Worm (Caenorhabditis elegans): ENCODE data around the gene T28B11.1.
A peak's percentile ranks its signal among the peaks of the same experiment; 100 is the strongest.

T28B11.1 gene

ce11 chrV:10718037-10718436 lies 14.2 kb downstream of the T28B11.1 start:
- TF ChIP-seq crh-2 (tag; optimal IDR thresholded peaks at IDR 0.05) (no peak), nhr-129 (tag; optimal IDR thresholded peaks at IDR 0.05) (no peak), sma-9 (GFP tag; optimal IDR thresholded peaks at IDR 0.05) (no peak), sma-9 (tag; optimal IDR thresholded peaks at IDR 0.05) (no peak), sma-3 (GFP tag; optimal IDR thresholded peaks at IDR 0.05) (no peak), mdl-1 (tag; optimal IDR thresholded peaks at IDR 0.05) (no peak), nhr-11 (tag; optimal IDR thresholded peaks at IDR 0.05) (no peak), lin-11 (tag; optimal IDR thresholded peaks at IDR 0.05) (no peak), ceh-16 (tag; optimal IDR thresholded peaks at IDR 0.05) (no peak), mbf-1 (tag; optimal IDR thresholded peaks at IDR 0.05) (no peak), zag-1 (tag; optimal IDR thresholded peaks at IDR 0.05) (no peak), ztf-4 (tag; optimal IDR thresholded peaks at IDR 0.05) (no peak), peb-1 (tag; optimal IDR thresholded peaks at IDR 0.05) (no peak), C34F6.9 (tag; optimal IDR thresholded peaks at IDR 0.05) (no peak)

- TF ChIP-seq nhr-12 (tag; optimal IDR thresholded peaks at IDR 0.05) (no peak), ztf-4 (tag; optimal IDR thresholded peaks at IDR 0.05) (no peak), mab-5 (tag; optimal IDR thresholded peaks at IDR 0.05) (no peak), ceh-82 (tag; optimal IDR thresholded peaks at IDR 0.05) (no peak), ZK546.5 (tag; optimal IDR thresholded peaks at IDR 0.05) (no peak), elt-3 (tag; optimal IDR thresholded peaks at IDR 0.05) (no peak), aly-2 (tag; optimal IDR thresholded peaks at IDR 0.05) (no peak), fos-1 (tag; optimal IDR thresholded peaks at IDR 0.05) (peak; percentile 53), egl-27 (tag; optimal IDR thresholded peaks at IDR 0.05) (peak; percentile 33), unc-62 (GFP tag; optimal IDR thresholded peaks at IDR 0.05) (no peak), elt-1 (tag; optimal IDR thresholded peaks at IDR 0.05) (no peak), nhr-237 (tag; optimal IDR thresholded peaks at IDR 0.05) (no peak), sem-4 (tag; optimal IDR thresholded peaks at IDR 0.05) (peak; percentile 44), alr-1 (tag; optimal IDR thresholded peaks at IDR 0.05) (no peak), F13H6.1 (tag; optimal IDR thresholded peaks at IDR 0.05) (peak; percentile 37), lin-11 (tag; optimal IDR thresholded peaks at IDR 0.05) (no peak), ceh-16 (tag; optimal IDR thresholded peaks at IDR 0.05) (peak; percentile 97), C34F6.9 (tag; optimal IDR thresholded peaks at IDR 0.05) (peak; percentile 55), ztf-1 (GFP tag; conservative IDR thresholded peaks at IDR 0.05) (no peak), gmeb-1 (tag; optimal IDR thresholded peaks at IDR 0.05) (peak; percentile 29), peb-1 (tag; optimal IDR thresholded peaks at IDR 0.05) (peak; percentile 51), unc-39 (tag; optimal IDR thresholded peaks at IDR 0.05) (no peak), crh-2 (tag; optimal IDR thresholded peaks at IDR 0.05) (peak; percentile 38), lin-13 (GFP tag; optimal IDR thresholded peaks at IDR 0.05) (no peak), R02D3.7 (tag; optimal IDR thresholded peaks at IDR 0.05) (no peak), nhr-6 (tag; optimal IDR thresholded peaks at IDR 0.05) (peak; percentile 1), zag-1 (tag; optimal IDR thresholded peaks at IDR 0.05) (no peak), mbf-1 (tag; optimal IDR thresholded peaks at IDR 0.05) (no peak), ztf-11 (tag; optimal IDR thresholded peaks at IDR 0.05) (no peak), dmd-4 (tag; optimal IDR thresholded peaks at IDR 0.05) (no peak), mdl-1 (tag; optimal IDR thresholded peaks at IDR 0.05) (peak; percentile 75 to 77), blmp-1 (tag; optimal IDR thresholded peaks at IDR 0.05; ENCODE audit: insufficient read depth) (peak; percentile 95), nhr-10 (tag; optimal IDR thresholded peaks at IDR 0.05) (no peak), nhr-21 (tag; optimal IDR thresholded peaks at IDR 0.05) (peak; percentile 96), nhr-25 (tag; optimal IDR thresholded peaks at IDR 0.05) (peak; percentile 97), nhr-23 (tag; optimal IDR thresholded peaks at IDR 0.05) (no peak), sma-9 (GFP tag; optimal IDR thresholded peaks at IDR 0.05) (peak; percentile 97), sma-9 (tag; optimal IDR thresholded peaks at IDR 0.05) (peak; percentile 28), lin-39 (tag; optimal IDR thresholded peaks at IDR 0.05) (no peak), nhr-129 (tag; optimal IDR thresholded peaks at IDR 0.05) (peak; percentile 35), unc-55 (GFP tag; optimal IDR thresholded peaks at IDR 0.05) (no peak), sma-3 (GFP tag; optimal IDR thresholded peaks at IDR 0.05) (peak; percentile 92), ama-1 (optimal IDR thresholded peaks at IDR 0.05) (no peak), skn-1 (tag; optimal IDR thresholded peaks at IDR 0.05) (no peak), nhr-77 (tag; optimal IDR thresholded peaks at IDR 0.05) (no peak), lsy-2 (tag; optimal IDR thresholded peaks at IDR 0.05) (no peak), nhr-11 (tag; optimal IDR thresholded peaks at IDR 0.05) (no peak), snpc-4 (tag; optimal IDR thresholded peaks at IDR 0.05) (no peak), Y55F3AM.14 (GFP tag; optimal IDR thresholded peaks at IDR 0.05) (peak; percentile 93)
These were observed 15.1 kb downstream of the T28B11.1 start for ce11 chrV:10716865-10717713.
